Worm (Caenorhabditis elegans) whole organism, young adult: ENCODE results near the gene C29E4.11.
A peak's percentile ranks its signal among the peaks of the same experiment; 100 is the strongest.

Source experiments
- B0019.2 ChIP-seq: fragments of 200-800 bp; sonication (Bioruptor generic); conservative IDR thresholded peaks from 2 replicates; pipeline ENCODE4 v1.3.6; 2022; ENCODE audit warnings: missing genetic modification reagents, missing genetic modification characterization, missing compliant biosample characterization
- B0035.1 ChIP-seq: sonication (generic microtip); optimal IDR thresholded peaks from 2 replicates; lab custom pipeline; 2016; ENCODE audit warnings: missing genetic modification characterization, mild to moderate bottlenecking, missing compliant biosample characterization, missing genotype, missing genetic modification reagents
- F10E7.11 ChIP-seq: sonication (generic microtip); optimal IDR thresholded peaks from 2 replicates; lab custom pipeline; 2017; ENCODE audit warnings: mild to moderate bottlenecking, missing genetic modification characterization, moderate library complexity, missing compliant biosample characterization
- F23B12.7 ChIP-seq: sonication (generic microtip); optimal IDR thresholded peaks from 2 replicates; lab custom pipeline; 2017; ENCODE audit warnings: missing genetic modification characterization, mild to moderate bottlenecking, missing compliant biosample characterization, antibody characterized with exemption, moderate library complexity; ENCODE audit not compliant: insufficient read depth
- K11D2.4 ChIP-seq: fragments of 200-800 bp; sonication (Bioruptor generic); IDR thresholded peaks from 2 replicates; pipeline ENCODE4 v1.3.6; 2022; ENCODE audit warnings: missing genetic modification reagents, missing genetic modification characterization, missing compliant biosample characterization
- K12H6.12 ChIP-seq: fragments of 200-800 bp; sonication (Bioruptor generic); optimal IDR thresholded peaks from 2 replicates; lab custom pipeline; 2018; ENCODE audit warnings: mild to moderate bottlenecking, missing genetic modification characterization, missing compliant biosample characterization
- T26A5.8 ChIP-seq: sonication (generic microtip); optimal IDR thresholded peaks from 2 replicates; lab custom pipeline; 2016; ENCODE audit warnings: missing genetic modification characterization, missing compliant biosample characterization
- Y56A3A.18 ChIP-seq: fragments of 200-800 bp; sonication (Bioruptor generic); IDR thresholded peaks from 2 replicates; pipeline ENCODE4 v1.3.6; 2022; ENCODE audit warnings: missing genetic modification reagents, missing genetic modification characterization, missing compliant biosample characterization
- akir-1 ChIP-seq: fragments of 200-800 bp; sonication (Bioruptor generic); optimal IDR thresholded peaks from 2 replicates; lab custom pipeline; 2018; ENCODE audit warnings: mild to moderate bottlenecking, missing genetic modification characterization, moderate library complexity, missing compliant biosample characterization
- ama-1 ChIP-seq, 3 experiments: fragments of 150-350 bp in 1 of 3; sonication (generic microtip) in 2 of 3; optimal IDR thresholded peaks; 2 replicates each; lab custom pipeline; 2014 to 2018; ENCODE audit warnings: missing biosample characterization in 2 of 3, missing genetic modification characterization in 2 of 3, missing genetic modification reagents in 2 of 3
- atf-7 ChIP-seq: sonication (generic microtip); optimal IDR thresholded peaks from 2 replicates; lab custom pipeline; 2017; ENCODE audit warnings: mild to moderate bottlenecking, missing genetic modification characterization, missing compliant biosample characterization
- ccch-3 ChIP-seq: fragments of 200-800 bp; sonication (Bioruptor generic); optimal IDR thresholded peaks from 2 replicates; lab custom pipeline; 2018; ENCODE audit warnings: mild to moderate bottlenecking, missing genetic modification characterization, missing compliant biosample characterization
- cebp-1 ChIP-seq, 2 experiments: fragments of 200-800 bp in 1 of 2; sonication (Bioruptor generic) in 1 of 2; sonication (generic microtip) in 1 of 2; IDR thresholded peaks in 1 of 2; optimal IDR thresholded peaks in 1 of 2; 2 replicates each; pipeline versions ENCODE4 v1.3.6 to Lab custom; 2017 to 2022; ENCODE audit warnings: missing compliant biosample characterization in 2 of 2, missing genetic modification characterization in 2 of 2, mild to moderate bottlenecking in 1 of 2, missing genetic modification reagents in 1 of 2, moderate library complexity in 1 of 2
- cebp-2 ChIP-seq: fragments of 200-800 bp; sonication (Bioruptor generic); IDR thresholded peaks from 2 replicates; pipeline ENCODE4 v1.3.6; 2022; ENCODE audit warnings: missing genetic modification characterization, missing compliant biosample characterization
- ceh-40 ChIP-seq: fragments of 200-800 bp; sonication (Bioruptor generic); IDR thresholded peaks from 2 replicates; pipeline ENCODE4 v1.3.6; 2022; ENCODE audit warnings: missing genetic modification characterization, missing compliant biosample characterization
- ceh-79 ChIP-seq: sonication (generic microtip); optimal IDR thresholded peaks from 2 replicates; lab custom pipeline; 2017; ENCODE audit warnings: mild to moderate bottlenecking, missing genetic modification characterization, missing compliant biosample characterization
- chd-7 ChIP-seq: sonication (generic microtip); optimal IDR thresholded peaks from 2 replicates; lab custom pipeline; 2016; ENCODE audit warnings: mild to moderate bottlenecking, missing genetic modification characterization, moderate library complexity, missing compliant biosample characterization
- dpl-1 ChIP-seq: fragments of 150-350 bp; optimal IDR thresholded peaks from 2 replicates; lab custom pipeline; 2014; ENCODE audit warnings: missing biosample characterization, missing genetic modification reagents, missing genetic modification characterization
- efl-1 ChIP-seq: fragments of 150-350 bp; optimal IDR thresholded peaks from 2 replicates; lab custom pipeline; 2014; ENCODE audit warnings: missing biosample characterization, missing genetic modification reagents, missing genetic modification characterization
- egl-44 ChIP-seq: fragments of 200-800 bp; sonication (Bioruptor generic); IDR thresholded peaks from 2 replicates; pipeline ENCODE4 v1.3.6; 2022; ENCODE audit warnings: missing genetic modification reagents, missing genetic modification characterization, missing compliant biosample characterization
- egrh-3 ChIP-seq: fragments of 200-800 bp; sonication (Bioruptor generic); IDR thresholded peaks from 2 replicates; pipeline ENCODE4 v1.3.6; 2022; ENCODE audit warnings: missing genetic modification reagents, missing genetic modification characterization, missing compliant biosample characterization
- fkh-3 ChIP-seq: sonication (generic microtip); optimal IDR thresholded peaks from 2 replicates; lab custom pipeline; 2016; ENCODE audit warnings: mild to moderate bottlenecking, missing genetic modification characterization, missing compliant biosample characterization
- gei-17 ChIP-seq: fragments of 200-800 bp; sonication (Bioruptor generic); optimal IDR thresholded peaks from 2 replicates; lab custom pipeline; 2018; ENCODE audit warnings: mild to moderate bottlenecking, missing genetic modification characterization, missing compliant biosample characterization
- hmg-1.2 ChIP-seq: fragments of 200-800 bp; sonication (Bioruptor generic); IDR thresholded peaks from 2 replicates; pipeline ENCODE4 v1.3.6; 2022; ENCODE audit warnings: missing genetic modification reagents, missing genetic modification characterization, missing compliant biosample characterization
- hmg-20 ChIP-seq: fragments of 200-800 bp; sonication (Bioruptor generic); IDR thresholded peaks from 2 replicates; pipeline ENCODE4 v1.3.6; 2022; ENCODE audit warnings: missing genetic modification reagents, missing genetic modification characterization, missing compliant biosample characterization
- hrde-1 ChIP-seq: sonication (generic microtip); optimal IDR thresholded peaks from 2 replicates; lab custom pipeline; 2016; ENCODE audit warnings: missing genetic modification characterization, mild to moderate bottlenecking, missing compliant biosample characterization, moderate library complexity, missing genotype, missing genetic modification reagents, borderline replicate concordance
- lag-1 ChIP-seq: fragments of 200-800 bp; sonication (Bioruptor generic); IDR thresholded peaks from 2 replicates; pipeline ENCODE4 v1.3.6; 2022; ENCODE audit warnings: missing genetic modification reagents, missing genetic modification characterization, missing compliant biosample characterization
- lin-26 ChIP-seq: fragments of 200-800 bp; sonication (Bioruptor generic); IDR thresholded peaks from 2 replicates; pipeline ENCODE4 v1.3.6; 2022; ENCODE audit warnings: missing genetic modification reagents, missing genetic modification characterization, missing compliant biosample characterization
- lin-40 ChIP-seq: sonication (generic microtip); optimal IDR thresholded peaks from 2 replicates; lab custom pipeline; 2016; ENCODE audit warnings: missing genetic modification characterization, mild to moderate bottlenecking, missing compliant biosample characterization, missing genotype, missing genetic modification reagents
- lin-54 ChIP-seq: fragments of 200-800 bp; sonication (Bioruptor generic); optimal IDR thresholded peaks from 2 replicates; lab custom pipeline; 2018; ENCODE audit warnings: mild to moderate bottlenecking, missing genetic modification characterization, missing compliant biosample characterization
- lsl-1 ChIP-seq: fragments of 200-800 bp; sonication (Bioruptor generic); optimal IDR thresholded peaks from 2 replicates; lab custom pipeline; 2018; ENCODE audit warnings: mild to moderate bottlenecking, missing genetic modification characterization, moderate library complexity, missing compliant biosample characterization
- lsy-27 ChIP-seq: sonication (generic microtip); optimal IDR thresholded peaks from 2 replicates; lab custom pipeline; 2017; ENCODE audit warnings: missing genetic modification characterization, mild to moderate bottlenecking, missing compliant biosample characterization, antibody characterized with exemption, missing genotype, borderline replicate concordance; ENCODE audit not compliant: insufficient read depth
- madf-6 ChIP-seq: fragments of 200-800 bp; sonication (Bioruptor generic); IDR thresholded peaks from 2 replicates; pipeline ENCODE4 v1.3.6; 2022; ENCODE audit warnings: missing genetic modification reagents, missing genetic modification characterization, missing compliant biosample characterization
- nfya-2 ChIP-seq: fragments of 200-800 bp; sonication (Bioruptor generic); IDR thresholded peaks from 2 replicates; pipeline ENCODE4 v1.3.6; 2022; ENCODE audit warnings: missing genetic modification reagents, missing genetic modification characterization, missing compliant biosample characterization
- nhr-27 ChIP-seq: fragments of 200-800 bp; sonication (Bioruptor generic); optimal IDR thresholded peaks from 2 replicates; lab custom pipeline; 2018; ENCODE audit warnings: mild to moderate bottlenecking, missing genetic modification characterization, moderate library complexity, missing compliant biosample characterization
- pha-4 ChIP-seq: fragments of 150-350 bp; sonication (generic microtip); optimal IDR thresholded peaks from 2 replicates; lab custom pipeline; 2014; ENCODE audit warnings: missing biosample characterization, missing genetic modification reagents, missing genetic modification characterization
- rec-8 ChIP-seq, 2 experiments: sonication (generic microtip); optimal IDR thresholded peaks; 2 replicates each; lab custom pipeline; 2016; ENCODE audit warnings: mild to moderate bottlenecking in 2 of 2, missing genetic modification characterization in 2 of 2, missing genetic modification reagents in 2 of 2, missing genotype in 2 of 2, missing biosample characterization in 1 of 2, missing compliant biosample characterization in 1 of 2, moderate library complexity in 1 of 2
- snpc-1.3 ChIP-seq: sonication (generic microtip); optimal IDR thresholded peaks from 2 replicates; lab custom pipeline; 2017; ENCODE audit warnings: missing genetic modification characterization, mild to moderate bottlenecking, missing compliant biosample characterization, antibody characterized with exemption, moderate library complexity, missing genotype, missing genetic modification reagents; ENCODE audit not compliant: insufficient read depth
- snpc-3.4 ChIP-seq: sonication (generic microtip); optimal IDR thresholded peaks from 2 replicates; lab custom pipeline; 2017; ENCODE audit warnings: missing genetic modification characterization, mild to moderate bottlenecking, missing compliant biosample characterization, antibody characterized with exemption, moderate library complexity, missing genotype, missing genetic modification reagents
- snpc-4 ChIP-seq, 5 experiments: fragments of 150-350 bp in 1 of 5; sonication (generic microtip) in 4 of 5; optimal IDR thresholded peaks; 2 replicates each; lab custom pipeline; 2014 to 2018; ENCODE audit warnings: missing genetic modification characterization in 5 of 5, missing biosample characterization in 3 of 5, antibody characterized with exemption in 2 of 5, mild to moderate bottlenecking in 2 of 5, missing compliant biosample characterization in 2 of 5, missing genotype in 2 of 5, moderate library complexity in 2 of 5, missing genetic modification reagents in 1 of 5
- somi-1 ChIP-seq: fragments of 200-800 bp; sonication (Bioruptor generic); optimal IDR thresholded peaks from 2 replicates; lab custom pipeline; 2018; ENCODE audit warnings: mild to moderate bottlenecking, missing genetic modification characterization, missing compliant biosample characterization
- tbx-9 ChIP-seq: sonication (generic microtip); optimal IDR thresholded peaks from 2 replicates; lab custom pipeline; 2016; ENCODE audit warnings: borderline replicate concordance, missing genetic modification characterization, inconsistent platforms, missing compliant biosample characterization
- tlf-1 ChIP-seq: fragments of 200-800 bp; sonication (Bioruptor generic); optimal IDR thresholded peaks from 2 replicates; lab custom pipeline; 2018; ENCODE audit warnings: mild to moderate bottlenecking, missing genetic modification characterization, missing compliant biosample characterization
- unc-62 ChIP-seq: fragments of 150-350 bp; optimal IDR thresholded peaks from 2 replicates; lab custom pipeline; 2014; ENCODE audit warnings: missing biosample characterization, missing genetic modification reagents, missing genetic modification characterization
- ztf-28 ChIP-seq: fragments of 200-800 bp; sonication (Bioruptor generic); IDR thresholded peaks from 2 replicates; pipeline ENCODE4 v1.3.6; 2022; ENCODE audit warnings: missing genetic modification reagents, missing genetic modification characterization, missing compliant biosample characterization
- ztf-3 ChIP-seq: fragments of 200-800 bp; sonication (Bioruptor generic); optimal IDR thresholded peaks from 2 replicates; lab custom pipeline; 2018; ENCODE audit warnings: mild to moderate bottlenecking, missing genetic modification characterization, missing compliant biosample characterization
- ztf-6 ChIP-seq: fragments of 200-800 bp; sonication (Bioruptor generic); IDR thresholded peaks from 2 replicates; pipeline ENCODE4 v1.3.6; 2022; ENCODE audit warnings: missing genetic modification reagents, missing genetic modification characterization, missing compliant biosample characterization

Gene C29E4.11

ce11 chrIII:7978723-7979122, 20.8 kb upstream of the C29E4.11 start (continued):
- TF ChIP-seq cebp-2 (GFP tag; lab: Robert Waterston, UW) (no peak), lin-40 (tag; lab: Kevin White, UChicago) (peak; percentile 15), K11D2.4 (no peak), lsl-1 (GFP tag; lab: Kevin White, UChicago) (no peak), madf-6 (GFP tag; lab: Robert Waterston, UW) (no peak), atf-7 (tag; lab: Kevin White, UChicago) (no peak), ama-1 (optimal IDR thresholded peaks at IDR 0.05; lab: Kevin White, UChicago) (no peak), ama-1 (GFP tag; optimal IDR thresholded peaks at IDR 0.05; lab: Kevin White, UChicago) (no peak), lin-54 (GFP tag; lab: Kevin White, UChicago) (no peak), akir-1 (GFP tag; lab: Kevin White, UChicago) (no peak), snpc-3.4 (tag; lab: Kevin White, UChicago) (no peak), tlf-1 (GFP tag; lab: Kevin White, UChicago) (no peak), efl-1 (GFP tag; lab: Kevin White, UChicago) (no peak), chd-7 (tag; lab: Kevin White, UChicago) (no peak), fkh-3 (tag; lab: Kevin White, UChicago) (no peak), lin-26 (GFP tag; lab: Robert Waterston, UW) (no peak), B0035.1 (tag; lab: Kevin White, UChicago) (no peak), pha-4 (peak; percentile 14), cebp-1 (GFP tag; IDR thresholded peaks at IDR 0.05; lab: Robert Waterston, UW) (no peak), cebp-1 (tag; optimal IDR thresholded peaks at IDR 0.05; lab: Kevin White, UChicago) (no peak), egl-44 (GFP tag; lab: Robert Waterston, UW) (no peak), hmg-1.2 (GFP tag; lab: Robert Waterston, UW) (peak; percentile 93), hmg-20 (no peak), snpc-1.3 (no peak), egrh-3 (no peak), tbx-9 (no peak), rec-8 (tag; optimal IDR thresholded peaks at IDR 0.05; lab: Kevin White, UChicago) (no peak), ccch-3 (GFP tag; lab: Kevin White, UChicago) (no peak), gei-17 (GFP tag; lab: Kevin White, UChicago) (no peak), nfya-2 (GFP tag; lab: Robert Waterston, UW) (no peak), ceh-79 (tag; lab: Kevin White, UChicago) (no peak)

- TF ChIP-seq T26A5.8 (tag; lab: Kevin White, UChicago) (no peak), B0019.2 (GFP tag; lab: Robert Waterston, UW) (no peak), F10E7.11 (no peak), ceh-40 (GFP tag; lab: Robert Waterston, UW) (no peak), ztf-6 (GFP tag; lab: Robert Waterston, UW) (no peak), lsy-27 (tag; lab: Kevin White, UChicago) (no peak), snpc-4 (GFP tag; optimal IDR thresholded peaks at IDR 0.05; lab: Kevin White, UChicago) (no peak), snpc-4 (tag; optimal IDR thresholded peaks at IDR 0.05; lab: Kevin White, UChicago) (no peak), hrde-1 (tag; lab: Kevin White, UChicago) (no peak), Y56A3A.18 (GFP tag; lab: Robert Waterston, UW) (no peak), somi-1 (no peak), K12H6.12 (tag; lab: Kevin White, UChicago) (no peak), atf-7 (tag; lab: Kevin White, UChicago) (no peak), ztf-28 (no peak), lag-1 (GFP tag; lab: Robert Waterston, UW) (no peak), cebp-2 (GFP tag; lab: Robert Waterston, UW) (no peak), nhr-27 (no peak), ztf-3 (GFP tag; lab: Kevin White, UChicago) (no peak), tlf-1 (GFP tag; lab: Kevin White, UChicago) (no peak), F23B12.7 (tag; lab: Kevin White, UChicago) (no peak), unc-62 (GFP tag; lab: Kevin White, UChicago) (no peak), dpl-1 (GFP tag; lab: Kevin White, UChicago) (no peak)
Observed at ce11 chrIII:7978289-7978688, 20.4 kb upstream of the C29E4.11 start.
